Worm (Caenorhabditis elegans): ENCODE data around the gene K07C11.8.

K07C11.8 gene

ce11 chrV:8235331-8235730, 17.6 kb upstream of the K07C11.8 start (continued):
- TF ChIP-seq nhr-77 (tag; optimal IDR thresholded peaks at IDR 0.05) (no peak), ama-1 (optimal IDR thresholded peaks at IDR 0.05) (no peak), lsy-2 (tag; optimal IDR thresholded peaks at IDR 0.05) (no peak), ceh-82 (tag; optimal IDR thresholded peaks at IDR 0.05) (no peak), skn-1 (tag; optimal IDR thresholded peaks at IDR 0.05) (no peak), egl-27 (tag; optimal IDR thresholded peaks at IDR 0.05) (no peak), peb-1 (tag; optimal IDR thresholded peaks at IDR 0.05) (no peak), fos-1 (tag; optimal IDR thresholded peaks at IDR 0.05) (no peak), dmd-4 (tag; optimal IDR thresholded peaks at IDR 0.05) (no peak), mab-5 (tag; optimal IDR thresholded peaks at IDR 0.05) (no peak), nhr-21 (tag; optimal IDR thresholded peaks at IDR 0.05) (peak; percentile 29), nhr-12 (tag; optimal IDR thresholded peaks at IDR 0.05) (no peak), alr-1 (tag; optimal IDR thresholded peaks at IDR 0.05) (no peak), elt-1 (tag; optimal IDR thresholded peaks at IDR 0.05) (no peak), ztf-11 (tag; optimal IDR thresholded peaks at IDR 0.05) (no peak), nhr-10 (tag; optimal IDR thresholded peaks at IDR 0.05) (no peak), zag-1 (tag; optimal IDR thresholded peaks at IDR 0.05) (no peak), sem-4 (tag; optimal IDR thresholded peaks at IDR 0.05) (no peak), nhr-237 (tag; optimal IDR thresholded peaks at IDR 0.05) (no peak), sma-9 (GFP tag; optimal IDR thresholded peaks at IDR 0.05) (no peak), sma-9 (tag; optimal IDR thresholded peaks at IDR 0.05) (no peak)

DNA sequence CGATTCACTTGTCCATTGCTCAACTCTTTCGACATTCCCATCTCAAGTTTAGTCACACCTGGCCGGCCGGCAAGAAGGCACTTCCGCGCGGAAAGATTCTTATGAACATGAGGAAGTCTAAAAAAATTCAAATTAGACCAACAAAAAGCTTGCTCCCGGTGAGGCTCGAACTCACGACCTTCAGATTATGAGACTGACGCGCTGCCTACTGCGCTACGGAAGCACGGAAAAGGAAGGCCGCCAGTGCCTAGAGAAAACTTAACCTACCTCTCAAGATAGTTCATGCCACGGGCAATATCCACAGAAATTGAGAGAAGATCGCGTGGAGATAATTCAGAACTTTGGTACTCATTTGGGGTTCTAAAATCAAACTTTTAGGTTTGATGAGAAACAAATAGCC, 12.4 kb upstream of the K07C11.8 start:
- TF ChIP-seq R02D3.7 (tag; optimal IDR thresholded peaks at IDR 0.05): no peak
- TF ChIP-seq nhr-237 (tag; optimal IDR thresholded peaks at IDR 0.05): no peak
- no peak for TF ChIP-seq F13H6.1 (tag; optimal IDR thresholded peaks at IDR 0.05)
- no peak for TF ChIP-seq ztf-11 (tag; optimal IDR thresholded peaks at IDR 0.05)
- TF ChIP-seq unc-62 (GFP tag; optimal IDR thresholded peaks at IDR 0.05): no peak
- TF ChIP-seq nhr-12 (tag; optimal IDR thresholded peaks at IDR 0.05): no peak
- no peak for TF ChIP-seq ceh-16 (tag; optimal IDR thresholded peaks at IDR 0.05)
- no peak for TF ChIP-seq nhr-6 (tag; optimal IDR thresholded peaks at IDR 0.05)
- no peak for TF ChIP-seq fos-1 (tag; optimal IDR thresholded peaks at IDR 0.05)
- no peak for TF ChIP-seq elt-3 (tag; optimal IDR thresholded peaks at IDR 0.05)
- TF ChIP-seq nhr-11 (tag; optimal IDR thresholded peaks at IDR 0.05): no peak
- no peak for TF ChIP-seq ceh-82 (tag; optimal IDR thresholded peaks at IDR 0.05)
- TF ChIP-seq ztf-1 (GFP tag; conservative IDR thresholded peaks at IDR 0.05): no peak
- TF ChIP-seq sem-4 (tag; optimal IDR thresholded peaks at IDR 0.05): no peak
- no peak for TF ChIP-seq nhr-77 (tag; optimal IDR thresholded peaks at IDR 0.05)
- TF ChIP-seq lin-11 (tag; optimal IDR thresholded peaks at IDR 0.05): no peak
- peak; percentile 21 for TF ChIP-seq nhr-129 (tag; optimal IDR thresholded peaks at IDR 0.05)
- no peak for TF ChIP-seq mab-5 (tag; optimal IDR thresholded peaks at IDR 0.05)
- peak; percentile 18 for TF ChIP-seq sma-9 (GFP tag; optimal IDR thresholded peaks at IDR 0.05)
- TF ChIP-seq sma-9 (tag; optimal IDR thresholded peaks at IDR 0.05): no peak
- no peak for TF ChIP-seq alr-1 (tag; optimal IDR thresholded peaks at IDR 0.05)
- peak; percentile 67 for TF ChIP-seq snpc-4 (tag; optimal IDR thresholded peaks at IDR 0.05)

ce11 chrV:8228712-8229119, 11.0 kb upstream of the K07C11.8 start:
- TF ChIP-seq nhr-12 (tag; optimal IDR thresholded peaks at IDR 0.05) (no peak), elt-1 (tag; optimal IDR thresholded peaks at IDR 0.05) (no peak), unc-39 (tag; optimal IDR thresholded peaks at IDR 0.05) (no peak), nhr-129 (tag; optimal IDR thresholded peaks at IDR 0.05) (peak; percentile 63), nhr-23 (tag; optimal IDR thresholded peaks at IDR 0.05) (no peak), snpc-4 (tag; optimal IDR thresholded peaks at IDR 0.05) (peak; percentile 99), blmp-1 (tag; optimal IDR thresholded peaks at IDR 0.05; ENCODE audit: insufficient read depth) (no peak), nhr-10 (tag; optimal IDR thresholded peaks at IDR 0.05) (peak; percentile 29), lsy-2 (tag; optimal IDR thresholded peaks at IDR 0.05) (peak; percentile 65 to 78), ZK546.5 (tag; optimal IDR thresholded peaks at IDR 0.05) (no peak), nhr-21 (tag; optimal IDR thresholded peaks at IDR 0.05) (peak; percentile 88), crh-2 (tag; optimal IDR thresholded peaks at IDR 0.05) (peak; percentile 89), nhr-25 (tag; optimal IDR thresholded peaks at IDR 0.05) (peak; percentile 71), ztf-4 (tag; optimal IDR thresholded peaks at IDR 0.05) (no peak), unc-62 (GFP tag; optimal IDR thresholded peaks at IDR 0.05) (peak; percentile 26), Y55F3AM.14 (GFP tag; optimal IDR thresholded peaks at IDR 0.05) (peak; percentile 6), lin-13 (GFP tag; optimal IDR thresholded peaks at IDR 0.05) (peak; percentile 77), sma-3 (GFP tag; optimal IDR thresholded peaks at IDR 0.05) (peak; percentile 94), nhr-237 (tag; optimal IDR thresholded peaks at IDR 0.05) (no peak), ceh-16 (tag; optimal IDR thresholded peaks at IDR 0.05) (peak; percentile 40), nhr-11 (tag; optimal IDR thresholded peaks at IDR 0.05) (peak; percentile 34), gmeb-1 (tag; optimal IDR thresholded peaks at IDR 0.05) (peak; percentile 79), C34F6.9 (tag; optimal IDR thresholded peaks at IDR 0.05) (peak; percentile 61), elt-3 (tag; optimal IDR thresholded peaks at IDR 0.05) (no peak), egl-27 (tag; optimal IDR thresholded peaks at IDR 0.05) (peak; percentile 80), lin-11 (tag; optimal IDR thresholded peaks at IDR 0.05) (peak; percentile 7), peb-1 (tag; optimal IDR thresholded peaks at IDR 0.05) (no peak), R02D3.7 (tag; optimal IDR thresholded peaks at IDR 0.05) (no peak), mdl-1 (tag; optimal IDR thresholded peaks at IDR 0.05) (peak; percentile 49 to 65), sem-4 (tag; optimal IDR thresholded peaks at IDR 0.05) (peak; percentile 65), zag-1 (tag; optimal IDR thresholded peaks at IDR 0.05) (peak; percentile 23), ztf-1 (GFP tag; conservative IDR thresholded peaks at IDR 0.05) (no peak), F13H6.1 (tag; optimal IDR thresholded peaks at IDR 0.05) (peak; percentile 88), nhr-6 (tag; optimal IDR thresholded peaks at IDR 0.05) (no peak), nhr-77 (tag; optimal IDR thresholded peaks at IDR 0.05) (peak; percentile 63), fos-1 (tag; optimal IDR thresholded peaks at IDR 0.05) (peak; percentile 80), ama-1 (optimal IDR thresholded peaks at IDR 0.05) (peak; percentile 96), sma-9 (GFP tag; optimal IDR thresholded peaks at IDR 0.05) (peak; percentile 91), sma-9 (tag; optimal IDR thresholded peaks at IDR 0.05) (no peak)

Data from whole organism, L2 larva.